Worm (Caenorhabditis elegans): ENCODE data around the gene F49E12.7.

The F49E12.7 gene

ce11 chrII:8442176-8442575, 46.2 kb upstream of the F49E12.7 start (continued):
- TF ChIP-seq unc-62 (GFP tag; optimal IDR thresholded peaks at IDR 0.05 in 1 of 2) (no peak), unc-62 (tag; optimal IDR thresholded peaks at IDR 0.05) (no peak), ceh-44 (GFP tag; IDR thresholded peaks at IDR 0.05) (no peak), nhr-25 (tag; optimal IDR thresholded peaks at IDR 0.05; ENCODE audit: borderline replicate concordance, insufficient read depth) (no peak), Y105C5A.15 (GFP tag; IDR thresholded peaks at IDR 0.05) (no peak)

- TF ChIP-seq mdt-29 (GFP tag; IDR thresholded peaks at IDR 0.05), result peak; percentile 69; the same call in 1 of the 2 replicates
- TF ChIP-seq rbr-2 (tag; optimal IDR thresholded peaks at IDR 0.05), result peak; percentile 28
- TF ChIP-seq F44E2.7 (GFP tag; IDR thresholded peaks at IDR 0.05), result peak; percentile 99
- TF ChIP-seq Y75B8A.6 (GFP tag; IDR thresholded peaks at IDR 0.05), result peak; percentile 82; the same call in 1 of the 2 replicates
- no peak for TF ChIP-seq ceh-32 (tag; optimal IDR thresholded peaks at IDR 0.05; ENCODE audit: poor library complexity)
- no peak for TF ChIP-seq nhr-6 (tag; optimal IDR thresholded peaks at IDR 0.05)
- TF ChIP-seq pha-4 (GFP tag; IDR thresholded peaks at IDR 0.05), result peak; percentile 92
- no peak for TF ChIP-seq pha-4 (tag; optimal IDR thresholded peaks at IDR 0.05)
- TF ChIP-seq F49E8.2 (tag; optimal IDR thresholded peaks at IDR 0.05; ENCODE audit: borderline replicate concordance), result peak; percentile 59
- no peak for TF ChIP-seq zip-11 (GFP tag; IDR thresholded peaks at IDR 0.05)
- no peak for TF ChIP-seq dpl-1 (GFP tag; optimal IDR thresholded peaks at IDR 0.05)
- peak; percentile 72 for TF ChIP-seq dmd-9 (GFP tag; IDR thresholded peaks at IDR 0.05)
- no peak for TF ChIP-seq unc-39 (tag; optimal IDR thresholded peaks at IDR 0.05)
- peak; percentile 79 for TF ChIP-seq mes-2 (tag; optimal IDR thresholded peaks at IDR 0.05; ENCODE audit: poor library complexity, severe bottlenecking)
- no peak for TF ChIP-seq hlh-30 (tag; optimal IDR thresholded peaks at IDR 0.05; ENCODE audit: insufficient read depth)
- TF ChIP-seq nhr-77 (tag; optimal IDR thresholded peaks at IDR 0.05), result no peak
- no peak for TF ChIP-seq nhr-237 (tag; optimal IDR thresholded peaks at IDR 0.05)
- no peak for TF ChIP-seq nhr-28 (tag; optimal IDR thresholded peaks at IDR 0.05)
- TF ChIP-seq ces-1 (GFP tag; optimal IDR thresholded peaks at IDR 0.05), result no peak
- TF ChIP-seq lin-29 (GFP tag; IDR thresholded peaks at IDR 0.05), result peak; percentile 7; the same call in 1 of the 2 replicates
- peak; percentile 85 for TF ChIP-seq lir-3 (tag; optimal IDR thresholded peaks at IDR 0.05)
- TF ChIP-seq mxl-3 (GFP tag; optimal IDR thresholded peaks at IDR 0.05), result peak; percentile 50
- TF ChIP-seq ama-1 (optimal IDR thresholded peaks at IDR 0.05), result peak; percentile 42
- no peak for TF ChIP-seq ceh-62 (tag; optimal IDR thresholded peaks at IDR 0.05)
- TF ChIP-seq egl-27 (tag; optimal IDR thresholded peaks at IDR 0.05), result no peak
- TF ChIP-seq snpc-1.2 (GFP tag; IDR thresholded peaks at IDR 0.05), result peak; percentile 85
- TF ChIP-seq dve-1 (tag; optimal IDR thresholded peaks at IDR 0.05; ENCODE audit: insufficient read depth), result no peak
- peak; percentile 9 for TF ChIP-seq nhr-25 (tag; optimal IDR thresholded peaks at IDR 0.05; ENCODE audit: borderline replicate concordance, insufficient read depth)
- TF ChIP-seq ZK337.2 (GFP tag; IDR thresholded peaks at IDR 0.05), result 0 out of 2 replicates have a peak, but pooled peaks have one; percentile 25
- no peak for TF ChIP-seq ceh-28 (tag; optimal IDR thresholded peaks at IDR 0.05)
- TF ChIP-seq arid-1 (GFP tag; conservative IDR thresholded peaks at IDR 0.05), result peak; percentile 96
- peak; percentile 82; the same call in 1 of the 2 replicates for TF ChIP-seq nhr-42 (GFP tag; IDR thresholded peaks at IDR 0.05)
- TF ChIP-seq T20F7.1 (GFP tag; optimal IDR thresholded peaks at IDR 0.05), result peak; percentile 29
- TF ChIP-seq T26A8.4 (GFP tag; IDR thresholded peaks at IDR 0.05), result peak; percentile 81
- peak; percentile 86 for TF ChIP-seq daf-19 (GFP tag; conservative IDR thresholded peaks at IDR 0.05)
- TF ChIP-seq mep-1 (tag; optimal IDR thresholded peaks at IDR 0.05), result no peak
- TF ChIP-seq ceh-82 (tag; optimal IDR thresholded peaks at IDR 0.05), result no peak
- peak; percentile 21 for TF ChIP-seq R02D3.7 (tag; optimal IDR thresholded peaks at IDR 0.05)
- TF ChIP-seq ceh-44 (GFP tag; IDR thresholded peaks at IDR 0.05), result no peak
- TF ChIP-seq lin-15B (tag; optimal IDR thresholded peaks at IDR 0.05), result no peak
- TF ChIP-seq zfp-3 (GFP tag; conservative IDR thresholded peaks at IDR 0.05), result peak; percentile 79; the same call in 1 of the 2 replicates
- no peak for TF ChIP-seq sdz-12 (GFP tag; optimal IDR thresholded peaks at IDR 0.05)
- no peak for TF ChIP-seq attf-4 (tag; optimal IDR thresholded peaks at IDR 0.05)
- TF ChIP-seq lin-1 (GFP tag; IDR thresholded peaks at IDR 0.05), result peak; percentile 75
- TF ChIP-seq php-3 (GFP tag; IDR thresholded peaks at IDR 0.05), result peak; percentile 77
- TF ChIP-seq jun-1 (tag; optimal IDR thresholded peaks at IDR 0.05), result no peak
Observed at ce11 chrII:8441519-8441918, 45.6 kb upstream of the F49E12.7 start.
